ENCODE assay signal across 3 fruit fly cellular contexts in the genomic region with DNA sequence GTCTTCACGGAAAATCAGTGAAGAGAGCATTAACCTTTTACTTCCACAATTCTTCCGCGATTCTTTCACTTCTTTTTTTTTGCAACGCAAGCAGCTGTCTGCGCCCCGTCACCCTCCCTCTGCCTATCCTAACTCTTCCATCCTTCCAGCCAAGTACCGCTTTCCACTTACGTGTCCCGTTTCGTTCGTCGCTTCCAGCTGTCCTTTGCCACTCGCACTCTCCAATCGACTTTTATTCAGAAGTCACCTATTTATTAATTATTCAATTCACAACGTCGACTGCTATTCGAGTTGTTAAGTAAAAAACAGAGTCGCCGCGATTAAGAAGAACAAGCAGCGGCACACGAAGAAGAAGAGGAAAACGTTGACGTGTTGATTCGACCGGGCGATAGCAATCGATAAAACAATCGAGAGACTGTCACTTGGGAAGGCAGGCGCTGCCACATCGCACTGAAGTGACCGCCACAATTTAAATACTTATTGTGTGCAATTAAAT.
TF ChIP-seq lines count a peak whose summit lies in the region.

TSS of gene Grp170 (minus strand) at position 365 of the 496 bp plus-strand sequence.

TF ChIP-seq in whole organism, adult, 20 proteins besides CTCF, POLR2A, EP300 and RAD21 (continued from another document):
- TF ChIP-seq ovo (GFP tag; optimal IDR thresholded peaks at IDR 0.05; lab: Kevin White, UChicago) (no peak), Mnt (GFP tag; optimal IDR thresholded peaks at IDR 0.05; lab: Kevin White, UChicago) (peak; percentile 76), CG14711 (tag; optimal IDR thresholded peaks at IDR 0.05; lab: Kevin White, UChicago) (peak; percentile 15)

TF ChIP-seq in whole organism, embryonic, 481 proteins besides CTCF, POLR2A, EP300 and RAD21 (continued from another document and continues in another):
- TF ChIP-seq CG18619 (GFP tag; optimal IDR thresholded peaks at IDR 0.05; lab: Kevin White, UChicago) (no peak), HmgZ (tag; optimal IDR thresholded peaks at IDR 0.05; lab: Kevin White, UChicago) (peak; percentile 25), CG8359 (GFP tag; optimal IDR thresholded peaks at IDR 0.05; lab: Kevin White, UChicago; ENCODE audit: borderline replicate concordance) (no peak), grau (tag; optimal IDR thresholded peaks at IDR 0.05; lab: Kevin White, UChicago) (peak; percentile 8), prd (optimal IDR thresholded peaks at IDR 0.05; lab: Kevin White, UChicago) (no peak), prd (GFP tag; IDR thresholded peaks at IDR 0.05; lab: Robert Waterston, UW) (no peak), GATAe (GFP tag; conservative IDR thresholded peaks at IDR 0.05; lab: Robert Waterston, UW) (no peak), CG15011 (GFP tag; optimal IDR thresholded peaks at IDR 0.05; lab: Kevin White, UChicago) (no peak), Sry-δ (GFP tag; optimal IDR thresholded peaks at IDR 0.05; lab: Kevin White, UChicago) (peak; percentile 84), CG1024 (GFP tag; IDR thresholded peaks at IDR 0.05; lab: Robert Waterston, UW) (no peak), fd96Cb (tag; optimal IDR thresholded peaks at IDR 0.05; lab: Kevin White, UChicago) (no peak), Dll (GFP tag; IDR thresholded peaks at IDR 0.05; lab: Robert Waterston, UW; ENCODE audit: partially characterized antibody) (peak; percentile 86), HmgD (GFP tag; optimal IDR thresholded peaks at IDR 0.05; lab: Kevin White, UChicago) (no peak), CG14441 (GFP tag; IDR thresholded peaks at IDR 0.05; lab: Robert Waterston, UW) (no peak), CG14710 (tag; optimal IDR thresholded peaks at IDR 0.05; lab: Kevin White, UChicago) (peak; percentile 66), CG12659 (GFP tag; optimal IDR thresholded peaks at IDR 0.05; lab: Kevin White, UChicago) (peak; percentile 44), sug (tag; optimal IDR thresholded peaks at IDR 0.05; lab: Kevin White, UChicago) (peak; percentile 34), Pdp1 (GFP tag; optimal IDR thresholded peaks at IDR 0.05; lab: Kevin White, UChicago) (peak in 1 of 2 experiments; percentile 12), CG34224 (GFP tag; IDR thresholded peaks at IDR 0.05; lab: Robert Waterston, UW; ENCODE audit: partially characterized antibody) (peak; percentile 79), CG8765 (GFP tag; IDR thresholded peaks at IDR 0.05; lab: Robert Waterston, UW) (no peak), abd-A (tag; optimal IDR thresholded peaks at IDR 0.05; lab: Kevin White, UChicago) (no peak), bbx (GFP tag; IDR thresholded peaks at IDR 0.05; lab: Robert Waterston, UW; ENCODE audit: partially characterized antibody) (peak; percentile 92), ab (GFP tag; optimal IDR thresholded peaks at IDR 0.05; lab: Kevin White, UChicago) (no peak), CG16779 (GFP tag; IDR thresholded peaks at IDR 0.05; lab: Robert Waterston, UW) (no peak), CG16813 (GFP tag; IDR thresholded peaks at IDR 0.05; lab: Robert Waterston, UW; ENCODE audit: partially characterized antibody) (peak; percentile 87), dm (GFP tag; optimal IDR thresholded peaks at IDR 0.05; lab: Kevin White, UChicago) (peak; percentile 17), hkb (optimal IDR thresholded peaks at IDR 0.05; lab: Kevin White, UChicago) (no peak), hkb (GFP tag; IDR thresholded peaks at IDR 0.05; lab: Robert Waterston, UW) (no peak), Doc3 (GFP tag; IDR thresholded peaks at IDR 0.05; lab: Robert Waterston, UW; ENCODE audit: partially characterized antibody) (peak; percentile 69), Jarid2 (GFP tag; optimal IDR thresholded peaks at IDR 0.05; lab: Kevin White, UChicago) (no peak), usp (GFP tag; optimal IDR thresholded peaks at IDR 0.05; lab: Kevin White, UChicago) (no peak), Gsc (GFP tag; IDR thresholded peaks at IDR 0.05; lab: Robert Waterston, UW) (no peak), Scr (GFP tag; IDR thresholded peaks at IDR 0.05; lab: Robert Waterston, UW; ENCODE audit: partially characterized antibody) (peak; percentile 86), CG42726 (GFP tag; IDR thresholded peaks at IDR 0.05; lab: Robert Waterston, UW; ENCODE audit: partially characterized antibody) (peak; percentile 93), emc (GFP tag; optimal IDR thresholded peaks at IDR 0.05; lab: Kevin White, UChicago) (no peak), CG8924 (tag; optimal IDR thresholded peaks at IDR 0.05; lab: Kevin White, UChicago) (peak; percentile 27), BEAF-32 (GFP tag; optimal IDR thresholded peaks at IDR 0.05; lab: Kevin White, UChicago) (peak; percentile 91), Nf-YC (tag; optimal IDR thresholded peaks at IDR 0.05; lab: Kevin White, UChicago) (peak; percentile 17), cad (GFP tag; optimal IDR thresholded peaks at IDR 0.05; lab: Kevin White, UChicago) (no peak), CrebB (tag; optimal IDR thresholded peaks at IDR 0.05; lab: Kevin White, UChicago) (no peak), nerfin-2 (GFP tag; IDR thresholded peaks at IDR 0.05; lab: Robert Waterston, UW; ENCODE audit: partially characterized antibody) (peak; percentile 67), scrt (GFP tag; optimal IDR thresholded peaks at IDR 0.05; lab: Kevin White, UChicago) (peak; percentile 93), CG14860 (GFP tag; IDR thresholded peaks at IDR 0.05; lab: Robert Waterston, UW; ENCODE audit: partially characterized antibody) (peak; percentile 78), CG8944 (GFP tag; optimal IDR thresholded peaks at IDR 0.05; lab: Kevin White, UChicago) (no peak), ac (GFP tag; optimal IDR thresholded peaks at IDR 0.05; lab: Kevin White, UChicago) (no peak), gce (GFP tag; IDR thresholded peaks at IDR 0.05; lab: Robert Waterston, UW) (no peak), CG34376 (GFP tag; optimal IDR thresholded peaks at IDR 0.05; lab: Kevin White, UChicago) (peak; percentile 38), Hmx (GFP tag; optimal IDR thresholded peaks at IDR 0.05; lab: Kevin White, UChicago) (no peak), CG17568 (GFP tag; optimal IDR thresholded peaks at IDR 0.05; lab: Kevin White, UChicago) (no peak), cg (GFP tag; optimal IDR thresholded peaks at IDR 0.05; lab: Kevin White, UChicago) (no peak), HLH4C (GFP tag; IDR thresholded peaks at IDR 0.05; lab: Robert Waterston, UW; ENCODE audit: partially characterized antibody) (peak; percentile 70), chif (GFP tag; optimal IDR thresholded peaks at IDR 0.05; lab: Kevin White, UChicago) (no peak), Sry-β (GFP tag; optimal IDR thresholded peaks at IDR 0.05; lab: Kevin White, UChicago) (no peak), ken (GFP tag; IDR thresholded peaks at IDR 0.05; lab: Robert Waterston, UW) (no peak), twi (tag; optimal IDR thresholded peaks at IDR 0.05; lab: Kevin White, UChicago) (no peak), Myb (GFP tag; optimal IDR thresholded peaks at IDR 0.05; lab: Kevin White, UChicago) (peak; percentile 48), gfzf (GFP tag; optimal IDR thresholded peaks at IDR 0.05; lab: Kevin White, UChicago) (peak; percentile 25), so (GFP tag; IDR thresholded peaks at IDR 0.05; lab: Robert Waterston, UW) (no peak), CG30020 (tag; optimal IDR thresholded peaks at IDR 0.05; lab: Kevin White, UChicago) (no peak), seq (GFP tag; IDR thresholded peaks at IDR 0.05; lab: Robert Waterston, UW) (no peak), sim (GFP tag; IDR thresholded peaks at IDR 0.05; lab: Robert Waterston, UW) (no peak)

TF ChIP-seq in whole organism, prepupa, 60 proteins besides CTCF, POLR2A, EP300 and RAD21 (continued from another document):
- TF ChIP-seq CG1621 (tag; optimal IDR thresholded peaks at IDR 0.05; lab: Kevin White, UChicago) (no peak), Sox102F (GFP tag; optimal IDR thresholded peaks at IDR 0.05; lab: Kevin White, UChicago) (no peak), ss (GFP tag; optimal IDR thresholded peaks at IDR 0.05; lab: Kevin White, UChicago) (peak in 1 of 2 experiments; percentile 46), dsx (GFP tag; optimal IDR thresholded peaks at IDR 0.05; lab: Kevin White, UChicago; ENCODE audit: poor library complexity, severe bottlenecking) (peak; percentile 16), dac (GFP tag; optimal IDR thresholded peaks at IDR 0.05; lab: Kevin White, UChicago) (no peak), esn (GFP tag; optimal IDR thresholded peaks at IDR 0.05; lab: Kevin White, UChicago) (no peak), Eip93F (GFP tag; optimal IDR thresholded peaks at IDR 0.05; lab: Kevin White, UChicago) (no peak), cyc (GFP tag; optimal IDR thresholded peaks at IDR 0.05; lab: Kevin White, UChicago) (no peak), vri (GFP tag; optimal IDR thresholded peaks at IDR 0.05; lab: Kevin White, UChicago) (no peak), CG32006 (GFP tag; optimal IDR thresholded peaks at IDR 0.05; lab: Kevin White, UChicago) (no peak), CG3032 (tag; optimal IDR thresholded peaks at IDR 0.05; lab: Kevin White, UChicago) (no peak), OdsH (GFP tag; optimal IDR thresholded peaks at IDR 0.05; lab: Kevin White, UChicago) (no peak), CG6854 (GFP tag; optimal IDR thresholded peaks at IDR 0.05; lab: Kevin White, UChicago) (peak; percentile 16), eg (GFP tag; IDR thresholded peaks at IDR 0.05; lab: Robert Waterston, UW) (no peak), CG7368 (GFP tag; optimal IDR thresholded peaks at IDR 0.05; lab: Kevin White, UChicago) (no peak), Hr39 (GFP tag; optimal IDR thresholded peaks at IDR 0.05; lab: Kevin White, UChicago) (no peak), CG4318 (GFP tag; optimal IDR thresholded peaks at IDR 0.05; lab: Kevin White, UChicago) (no peak), fd85E (GFP tag; optimal IDR thresholded peaks at IDR 0.05; lab: Kevin White, UChicago) (no peak), Eip78C (GFP tag; lab: Kevin White, UChicago) (peak; percentile 54)
TF ChIP-seq in whole organism, prepupa: peak in this region for 8.
